Worm (Caenorhabditis elegans) whole organism, L4 larva: ENCODE results near the gene acl-5.
A peak's percentile ranks its signal among the peaks of the same experiment; 100 is the strongest.

Source experiments
- F26F4.8 ChIP-seq: fragments of 200-800 bp; sonication (Bioruptor generic); conservative IDR thresholded peaks from 2 replicates; pipeline ENCODE4 v1.3.6; 2022; ENCODE audit warnings: missing genetic modification characterization, missing compliant biosample characterization
- R02D3.7 ChIP-seq: fragments of 150-350 bp; sonication (generic microtip); optimal IDR thresholded peaks from 3 replicates; lab custom pipeline; 2014; ENCODE audit warnings: missing biosample characterization, missing genetic modification characterization
- T20F7.1 ChIP-seq: fragments of 200-800 bp; sonication (Bioruptor generic); optimal IDR thresholded peaks from 2 replicates; lab custom pipeline; 2018; ENCODE audit warnings: mild to moderate bottlenecking, missing genetic modification characterization, missing compliant biosample characterization
- T26A8.4 ChIP-seq: fragments of 200-800 bp; sonication (Bioruptor generic); IDR thresholded peaks from 2 replicates; pipeline ENCODE4 v1.3.6; 2022; ENCODE audit warnings: missing genetic modification characterization, missing compliant biosample characterization
- Y75B8A.6 ChIP-seq: fragments of 200-800 bp; sonication (Bioruptor generic); IDR thresholded peaks from 2 replicates; pipeline ENCODE4 v1.3.6; 2022; ENCODE audit warnings: missing genetic modification reagents, missing genetic modification characterization, missing compliant biosample characterization
- aha-1 ChIP-seq: fragments of 150-350 bp; peaks from one replicate; lab custom pipeline; 2014; ENCODE audit warnings: missing biosample characterization, missing genetic modification characterization
- arid-1 ChIP-seq: fragments of 200-800 bp; sonication (Bioruptor generic); conservative IDR thresholded peaks from 2 replicates; pipeline ENCODE4 v1.3.6; 2022; ENCODE audit warnings: missing genetic modification reagents, missing genetic modification characterization, missing compliant biosample characterization
- ceh-62 ChIP-seq: sonication (generic microtip); optimal IDR thresholded peaks from 2 replicates; lab custom pipeline; 2017; ENCODE audit warnings: missing biosample characterization, missing genetic modification characterization
- daf-16 ChIP-seq, 3 experiments: sonication (generic microtip); optimal IDR thresholded peaks; 2 replicates each; lab custom pipeline; 2016 to 2017; ENCODE audit warnings: missing genetic modification characterization in 3 of 3, missing genetic modification reagents in 3 of 3, mild to moderate bottlenecking in 2 of 3, missing compliant biosample characterization in 2 of 3, missing biosample characterization in 1 of 3, moderate library complexity in 1 of 3
- dmd-6 ChIP-seq: fragments of 200-800 bp; sonication (Bioruptor generic); IDR thresholded peaks from 2 replicates; pipeline ENCODE4 v1.3.6; 2022; ENCODE audit warnings: missing genetic modification reagents, missing genetic modification characterization, missing compliant biosample characterization
- dmd-8 ChIP-seq: fragments of 200-800 bp; sonication (Bioruptor generic); IDR thresholded peaks from 2 replicates; pipeline ENCODE4 v1.3.6; 2022; ENCODE audit warnings: missing genetic modification characterization, missing compliant biosample characterization
- dve-1 ChIP-seq: sonication (generic microtip); optimal IDR thresholded peaks from 2 replicates; lab custom pipeline; 2017; ENCODE audit warnings: antibody characterized with exemption, mild to moderate bottlenecking, missing genetic modification characterization, missing compliant biosample characterization; ENCODE audit not compliant: insufficient read depth
- egl-43 ChIP-seq: fragments of 200-800 bp; sonication (Bioruptor generic); IDR thresholded peaks from 2 replicates; pipeline ENCODE4 v1.3.6; 2022; ENCODE audit warnings: missing genetic modification reagents, missing genetic modification characterization, missing compliant biosample characterization
- hif-1 ChIP-seq, 2 experiments: sonication (generic microtip); optimal IDR thresholded peaks; 2 replicates each; lab custom pipeline; 2016 to 2017; ENCODE audit warnings: missing compliant biosample characterization in 2 of 2, missing genetic modification characterization in 2 of 2, missing genetic modification reagents in 2 of 2, missing genotype in 2 of 2, mild to moderate bottlenecking in 1 of 2
- hlh-11 ChIP-seq: fragments of 200-800 bp; sonication (Bioruptor generic); optimal IDR thresholded peaks from 2 replicates; lab custom pipeline; 2018; ENCODE audit warnings: mild to moderate bottlenecking, missing genetic modification characterization, missing compliant biosample characterization
- lin-13 ChIP-seq: fragments of 150-350 bp; optimal IDR thresholded peaks from 2 replicates; lab custom pipeline; 2014; ENCODE audit warnings: missing biosample characterization, missing genetic modification reagents, missing genetic modification characterization
- lin-15B ChIP-seq: fragments of 150-350 bp; sonication (generic microtip); optimal IDR thresholded peaks from 3 replicates; lab custom pipeline; 2014; ENCODE audit warnings: missing biosample characterization, missing genetic modification characterization
- lin-29 ChIP-seq: fragments of 200-800 bp; sonication (Bioruptor generic); IDR thresholded peaks from 2 replicates; pipeline ENCODE4 v1.3.6; 2022; ENCODE audit warnings: missing genetic modification reagents, missing genetic modification characterization, missing compliant biosample characterization
- lin-38 ChIP-seq: fragments of 200-800 bp; sonication (Bioruptor generic); IDR thresholded peaks from 2 replicates; pipeline ENCODE4 v1.3.6; 2022; ENCODE audit warnings: missing genetic modification reagents, missing genetic modification characterization, missing compliant biosample characterization
- mep-1 ChIP-seq: fragments of 150-350 bp; sonication (generic microtip); optimal IDR thresholded peaks from 3 replicates; lab custom pipeline; 2014; ENCODE audit warnings: missing biosample characterization, missing genetic modification characterization
- mxl-3 ChIP-seq: fragments of 200-800 bp; sonication (Bioruptor generic); optimal IDR thresholded peaks from 2 replicates; lab custom pipeline; 2018; ENCODE audit warnings: mild to moderate bottlenecking, missing genetic modification characterization, missing compliant biosample characterization
- nhr-10 ChIP-seq: fragments of 150-350 bp; optimal IDR thresholded peaks from 2 replicates; lab custom pipeline; 2014; ENCODE audit warnings: missing biosample characterization, missing genetic modification characterization
- nhr-25 ChIP-seq: sonication (generic microtip); optimal IDR thresholded peaks from 2 replicates; lab custom pipeline; 2017; ENCODE audit warnings: missing genetic modification characterization, mild to moderate bottlenecking, missing compliant biosample characterization, antibody characterized with exemption, moderate library complexity, borderline replicate concordance; ENCODE audit not compliant: insufficient read depth
- nhr-76 ChIP-seq: fragments of 150-350 bp; optimal IDR thresholded peaks from 2 replicates; lab custom pipeline; 2014; ENCODE audit warnings: missing biosample characterization, missing genetic modification characterization
- nhr-77 ChIP-seq: fragments of 150-350 bp; optimal IDR thresholded peaks from 2 replicates; lab custom pipeline; 2014; ENCODE audit warnings: missing biosample characterization, missing genetic modification characterization
- pha-4 ChIP-seq, 2 experiments: fragments of 150-350 bp in 1 of 2; fragments of 200-800 bp in 1 of 2; sonication (Bioruptor generic) in 1 of 2; IDR thresholded peaks in 1 of 2; optimal IDR thresholded peaks in 1 of 2; 2 replicates each; pipeline versions ENCODE4 v1.3.6 to Lab custom; 2014 to 2022; ENCODE audit warnings: missing genetic modification characterization in 2 of 2, missing genetic modification reagents in 2 of 2, missing biosample characterization in 1 of 2, missing compliant biosample characterization in 1 of 2
- php-3 ChIP-seq: fragments of 200-800 bp; sonication (Bioruptor generic); IDR thresholded peaks from 2 replicates; pipeline ENCODE4 v1.3.6; 2022; ENCODE audit warnings: missing genetic modification reagents, missing genetic modification characterization, missing compliant biosample characterization
- pqm-1 ChIP-seq: sonication (generic microtip); optimal IDR thresholded peaks from 2 replicates; lab custom pipeline; 2017; ENCODE audit warnings: missing biosample characterization, missing genetic modification characterization
- set-16 ChIP-seq: fragments of 200-800 bp; sonication (Bioruptor generic); IDR thresholded peaks from 2 replicates; pipeline ENCODE4 v1.3.6; 2022; ENCODE audit warnings: missing genetic modification reagents, missing genetic modification characterization, missing compliant biosample characterization
- tra-1 ChIP-seq: fragments of 200-800 bp; sonication (Bioruptor generic); IDR thresholded peaks from 2 replicates; pipeline ENCODE4 v1.3.6; 2022; ENCODE audit warnings: missing genetic modification reagents, missing genetic modification characterization, missing compliant biosample characterization
- unc-39 ChIP-seq: sonication (generic microtip); optimal IDR thresholded peaks from 2 replicates; lab custom pipeline; 2017; ENCODE audit warnings: missing biosample characterization, missing genetic modification characterization
- unc-62 ChIP-seq, 3 experiments: fragments of 150-350 bp in 1 of 3; sonication (generic microtip); optimal IDR thresholded peaks in 2 of 3; peaks in 1 of 3; 1 replicate in 1 of 3; 2 replicates in 2 of 3; lab custom pipeline; 2014 to 2017; ENCODE audit warnings: missing biosample characterization in 3 of 3, missing genetic modification characterization in 3 of 3, missing genetic modification reagents in 3 of 3, missing genotype in 1 of 3
- zfp-3 ChIP-seq: fragments of 200-800 bp; sonication (Bioruptor generic); conservative IDR thresholded peaks from 2 replicates; pipeline ENCODE4 v1.3.6; 2022; ENCODE audit warnings: missing genetic modification reagents, missing genetic modification characterization, missing compliant biosample characterization
- ztf-11 ChIP-seq: fragments of 150-350 bp; optimal IDR thresholded peaks from 2 replicates; lab custom pipeline; 2014; ENCODE audit warnings: missing biosample characterization, missing genetic modification characterization

The acl-5 gene

ce11 chrX:10340044-10340443 lies 12.8 kb upstream of the acl-5 start:
- TF ChIP-seq daf-16 (GFP tag; optimal IDR thresholded peaks at IDR 0.05; lab: Kevin White, UChicago) (no peak), daf-16 (tag; optimal IDR thresholded peaks at IDR 0.05; lab: Kevin White, UChicago) (peak; percentile 34), T26A8.4 (GFP tag; lab: Robert Waterston, UW) (no peak), nhr-25 (tag; lab: Kevin White, UChicago) (no peak), hif-1 (tag; optimal IDR thresholded peaks at IDR 0.05; lab: Kevin White, UChicago) (no peak), hlh-11 (tag; lab: Kevin White, UChicago) (peak; percentile 46), mxl-3 (GFP tag; lab: Kevin White, UChicago) (peak; percentile 20), pqm-1 (tag; lab: Kevin White, UChicago) (peak; percentile 72), nhr-10 (tag; lab: Kevin White, UChicago) (peak; percentile 17), dmd-6 (GFP tag; lab: Robert Waterston, UW) (peak; percentile 41; the same call in 1 of the 2 replicates), unc-62 (GFP tag; optimal IDR thresholded peaks at IDR 0.05 in 1 of 2; lab: Kevin White, UChicago) (peak in 1 of 2 experiments; percentile 26), unc-62 (tag; optimal IDR thresholded peaks at IDR 0.05; lab: Kevin White, UChicago) (no peak)
- TF ChIP-seq, all 104 proteins: peak for 7

ce11 chrX:10338761-10339160 lies 11.5 kb upstream of the acl-5 start:
- TF ChIP-seq zfp-3 (GFP tag; lab: Robert Waterston, UW) (peak; percentile 79; the same call in 1 of the 2 replicates), dve-1 (tag; lab: Kevin White, UChicago) (peak; percentile 56), mep-1 (tag; lab: Kevin White, UChicago) (peak; percentile 63), R02D3.7 (no peak), nhr-10 (tag; lab: Kevin White, UChicago) (no peak), T26A8.4 (GFP tag; lab: Robert Waterston, UW) (0 out of 2 replicates have a peak, but pooled peaks have one; percentile 29), aha-1 (tag; lab: Kevin White, UChicago) (peak; percentile 79), hlh-11 (tag; lab: Kevin White, UChicago) (peak; percentile 20), pha-4 (GFP tag; IDR thresholded peaks at IDR 0.05; lab: Robert Waterston, UW) (peak; percentile 31; the same call in 1 of the 2 replicates), pha-4 (tag; optimal IDR thresholded peaks at IDR 0.05; lab: Kevin White, UChicago) (no peak), tra-1 (GFP tag; lab: Robert Waterston, UW) (peak; percentile 49; the same call in 1 of the 2 replicates), php-3 (GFP tag; lab: Robert Waterston, UW) (peak; percentile 59; the same call in 1 of the 2 replicates), lin-29 (GFP tag; lab: Robert Waterston, UW) (no peak), dmd-6 (GFP tag; lab: Robert Waterston, UW) (peak; percentile 24; the same call in 1 of the 2 replicates), daf-16 (GFP tag; optimal IDR thresholded peaks at IDR 0.05; lab: Kevin White, UChicago) (no peak), daf-16 (tag; optimal IDR thresholded peaks at IDR 0.05; lab: Kevin White, UChicago) (peak; percentile 19), lin-38 (peak; percentile 40; the same call in 1 of the 2 replicates), T20F7.1 (peak; percentile 55), egl-43 (no peak)

ce11 chrX:10338100-10338499 lies 10.8 kb upstream of the acl-5 start, which contains the start of gene cut-5:
Gene cut-5 (minus strand): TSS chrX:10338200.
- no peak for TF ChIP-seq unc-39 (tag; lab: Kevin White, UChicago)

ce11 chrX:10336592-10336991 lies 9.3 kb upstream of the acl-5 start:
- TF ChIP-seq dmd-8 (GFP tag; lab: Robert Waterston, UW), result no peak
- peak; percentile 66 for TF ChIP-seq set-16 (GFP tag; lab: Robert Waterston, UW)
- TF ChIP-seq lin-13 (GFP tag; lab: Kevin White, UChicago), result no peak
- no peak for TF ChIP-seq ztf-11 (tag; lab: Kevin White, UChicago)
- TF ChIP-seq egl-43, result peak; percentile 59; the same call in 1 of the 2 replicates
- peak; percentile 72 for TF ChIP-seq aha-1 (tag; lab: Kevin White, UChicago)
- no peak for TF ChIP-seq nhr-76
- TF ChIP-seq lin-15B (tag; lab: Kevin White, UChicago), result no peak
- TF ChIP-seq arid-1 (GFP tag; lab: Robert Waterston, UW), result no peak
- no peak for TF ChIP-seq lin-29 (GFP tag; lab: Robert Waterston, UW)
- TF ChIP-seq ceh-62 (tag; lab: Kevin White, UChicago), result no peak
- 0 out of 2 replicates have a peak, but pooled peaks have one; percentile 53 for TF ChIP-seq F26F4.8 (GFP tag; lab: Robert Waterston, UW)
- TF ChIP-seq nhr-77 (tag; lab: Kevin White, UChicago), result no peak
- TF ChIP-seq Y75B8A.6, result no peak
- TF ChIP-seq T20F7.1, result no peak
- TF ChIP-seq, all 104 proteins: peak for 4
